Fruit fly (Drosophila melanogaster): ENCODE results near the gene wge.

The wge gene

dm6 chr3R:22751111-22751510 lies 30.2 kb upstream of the wge start (continued):
- TF ChIP-seq CG6808 (GFP tag; optimal IDR thresholded peaks at IDR 0.05) (no peak), CG1621 (tag; optimal IDR thresholded peaks at IDR 0.05) (no peak), fd59A (GFP tag; optimal IDR thresholded peaks at IDR 0.05) (no peak), dsx (GFP tag; optimal IDR thresholded peaks at IDR 0.05; ENCODE audit: poor library complexity, severe bottlenecking) (no peak), acj6 (GFP tag; optimal IDR thresholded peaks at IDR 0.05) (peak; percentile 40), spab (GFP tag; optimal IDR thresholded peaks at IDR 0.05) (no peak), Sox102F (GFP tag; optimal IDR thresholded peaks at IDR 0.05) (peak; percentile 26), Ets21C (GFP tag; optimal IDR thresholded peaks at IDR 0.05) (peak; percentile 15), salr (GFP tag; optimal IDR thresholded peaks at IDR 0.05) (no peak), Eip78C (GFP tag) (peak; percentile 73), fkh (GFP tag; optimal IDR thresholded peaks at IDR 0.05) (peak; percentile 9), Eip93F (GFP tag; optimal IDR thresholded peaks at IDR 0.05) (no peak), Blimp-1 (GFP tag; optimal IDR thresholded peaks at IDR 0.05) (no peak), pdm3 (GFP tag; optimal IDR thresholded peaks at IDR 0.05) (peak; percentile 55), net (GFP tag; optimal IDR thresholded peaks at IDR 0.05) (no peak), cyc (GFP tag; optimal IDR thresholded peaks at IDR 0.05) (peak; percentile 20), CG31627 (GFP tag; optimal IDR thresholded peaks at IDR 0.05) (peak; percentile 24), CG10669 (GFP tag; optimal IDR thresholded peaks at IDR 0.05) (peak; percentile 27), CG9139 (GFP tag; optimal IDR thresholded peaks at IDR 0.05) (no peak), Hr4 (GFP tag; optimal IDR thresholded peaks at IDR 0.05) (peak; percentile 64), CG4318 (GFP tag; optimal IDR thresholded peaks at IDR 0.05) (no peak), CG6792 (GFP tag; optimal IDR thresholded peaks at IDR 0.05) (peak; percentile 29), CG34406 (GFP tag; optimal IDR thresholded peaks at IDR 0.05) (peak; percentile 2), CG11902 (GFP tag; optimal IDR thresholded peaks at IDR 0.05) (no peak), vri (GFP tag; optimal IDR thresholded peaks at IDR 0.05) (peak; percentile 39), Smox (GFP tag; optimal IDR thresholded peaks at IDR 0.05) (peak; percentile 6), Sox14 (GFP tag; optimal IDR thresholded peaks at IDR 0.05) (peak; percentile 17), CG6276 (GFP tag; optimal IDR thresholded peaks at IDR 0.05) (no peak), CG3032 (tag; optimal IDR thresholded peaks at IDR 0.05) (no peak), lz (GFP tag; optimal IDR thresholded peaks at IDR 0.05) (peak; percentile 25), CG6854 (GFP tag; optimal IDR thresholded peaks at IDR 0.05) (no peak), CG8119 (GFP tag; IDR thresholded peaks at IDR 0.05) (peak; percentile 53; the same call in 2 of the 3 replicates), Eip75B (GFP tag; optimal IDR thresholded peaks at IDR 0.05) (no peak), CG16779 (tag; optimal IDR thresholded peaks at IDR 0.05) (no peak), CG15336 (GFP tag; IDR thresholded peaks at IDR 0.05) (peak; percentile 64; the same call in 1 of the 2 replicates), CG10631 (GFP tag; optimal IDR thresholded peaks at IDR 0.05) (no peak), CG8632 (GFP tag; optimal IDR thresholded peaks at IDR 0.05) (no peak)

- TF ChIP-seq lz (GFP tag; optimal IDR thresholded peaks at IDR 0.05), result peak; percentile 88
- peak in 1 of 2 experiments; percentile 62 for TF ChIP-seq salr (GFP tag; optimal IDR thresholded peaks at IDR 0.05)
- TF ChIP-seq eg (GFP tag; IDR thresholded peaks at IDR 0.05), result peak; percentile 87
- TF ChIP-seq fd59A (GFP tag; optimal IDR thresholded peaks at IDR 0.05), result peak; percentile 52
- peak; percentile 87 for TF ChIP-seq Sox15 (GFP tag; optimal IDR thresholded peaks at IDR 0.05)
- TF ChIP-seq CG6854 (GFP tag; optimal IDR thresholded peaks at IDR 0.05), result peak; percentile 1
- TF ChIP-seq Ets96B (tag; optimal IDR thresholded peaks at IDR 0.05), result peak; percentile 56
- no peak for TF ChIP-seq OdsH (GFP tag; optimal IDR thresholded peaks at IDR 0.05)
- TF ChIP-seq Eip78C (GFP tag), result peak; percentile 92
- TF ChIP-seq CG16779 (tag; optimal IDR thresholded peaks at IDR 0.05), result no peak
- peak; percentile 78 for TF ChIP-seq CG11902 (GFP tag; optimal IDR thresholded peaks at IDR 0.05)
- TF ChIP-seq Met (GFP tag; optimal IDR thresholded peaks at IDR 0.05), result no peak
- peak; percentile 65; the same call in 2 of the 3 replicates for TF ChIP-seq CG8119 (GFP tag; IDR thresholded peaks at IDR 0.05)
- TF ChIP-seq acj6 (GFP tag; optimal IDR thresholded peaks at IDR 0.05), result no peak
- TF ChIP-seq CG9139 (GFP tag; optimal IDR thresholded peaks at IDR 0.05), result no peak
- TF ChIP-seq Lpt (GFP tag; optimal IDR thresholded peaks at IDR 0.05), result peak; percentile 68
- peak; percentile 36; the same call in 1 of the 2 replicates for TF ChIP-seq CG15336 (GFP tag; IDR thresholded peaks at IDR 0.05)
- TF ChIP-seq Eip93F (GFP tag; optimal IDR thresholded peaks at IDR 0.05), result no peak
- TF ChIP-seq esn (GFP tag; optimal IDR thresholded peaks at IDR 0.05), result peak; percentile 88
- peak; percentile 22 for TF ChIP-seq CG6808 (GFP tag; optimal IDR thresholded peaks at IDR 0.05)
- peak; percentile 77 for TF ChIP-seq achi (GFP tag; optimal IDR thresholded peaks at IDR 0.05)
- TF ChIP-seq CG3919 (GFP tag; optimal IDR thresholded peaks at IDR 0.05), result no peak
- TF ChIP-seq pdm3 (GFP tag; optimal IDR thresholded peaks at IDR 0.05), result no peak
- TF ChIP-seq CG3032 (tag; optimal IDR thresholded peaks at IDR 0.05), result peak; percentile 83
- TF ChIP-seq Hr39 (GFP tag; optimal IDR thresholded peaks at IDR 0.05), result peak; percentile 93
- peak; percentile 79 for TF ChIP-seq CG8319 (GFP tag; optimal IDR thresholded peaks at IDR 0.05)
- peak; percentile 11 for TF ChIP-seq Hr38 (GFP tag; optimal IDR thresholded peaks at IDR 0.05)
- TF ChIP-seq CG1621 (tag; optimal IDR thresholded peaks at IDR 0.05), result peak; percentile 54
- TF ChIP-seq dsx (GFP tag; optimal IDR thresholded peaks at IDR 0.05; ENCODE audit: poor library complexity, severe bottlenecking), result peak; percentile 59
Observed at dm6 chr3R:22750534-22750947, 29.6 kb upstream of the wge start, which contains the start of the genes rumi, CG7029 and Usp12-46. rumi (minus strand) TSS chr3R:22750597. CG7029 (plus strand) TSS chr3R:22750901. Usp12-46 (plus strand) TSS chr3R:22750901.

Measured in whole organism, prepupa.